Fruit fly (Drosophila melanogaster) whole organism, embryonic: Measurements from ENCODE around the gene GatB.

ENCODE experiments used
- Ada2b ChIP-seq: fragments of 200-800 bp; sonication (Bioruptor generic); IDR thresholded peaks from 2 replicates; pipeline ENCODE4 v1.3.6; 2022; ENCODE audit warnings: missing biosample characterization, missing genetic modification characterization
- CG10267 ChIP-seq: fragments of 200-800 bp; sonication (Bioruptor generic); optimal IDR thresholded peaks from 2 replicates; lab custom pipeline; 2018; ENCODE audit warnings: missing biosample characterization, mild to moderate bottlenecking, missing genetic modification characterization, moderate library complexity
- CG10366 ChIP-seq: fragments of 200-800 bp; sonication (Bioruptor generic); IDR thresholded peaks from 2 replicates; pipeline ENCODE4 v1.3.6; 2022; ENCODE audit warnings: missing biosample characterization, missing genetic modification characterization
- CG10565 ChIP-seq: fragments of 200-800 bp; sonication (Bioruptor generic); optimal IDR thresholded peaks from 3 replicates; lab custom pipeline; 2016; ENCODE audit warnings: missing biosample characterization, mild to moderate bottlenecking, missing genetic modification characterization
- CG11247 ChIP-seq: fragments of 200-800 bp; sonication (Bioruptor generic); IDR thresholded peaks from 2 replicates; pipeline ENCODE4 v1.3.6; 2022; ENCODE audit warnings: missing biosample characterization, missing genetic modification characterization
- CG12071 ChIP-seq: fragments of 200-800 bp; sonication (Bioruptor generic); optimal IDR thresholded peaks from 3 replicates; lab custom pipeline; 2018; ENCODE audit warnings: missing biosample characterization, mild to moderate bottlenecking, missing genetic modification characterization
- CG12236 ChIP-seq: fragments of 200-800 bp; sonication (Bioruptor generic); optimal IDR thresholded peaks from 2 replicates; lab custom pipeline; 2016; ENCODE audit warnings: missing biosample characterization, missing genetic modification characterization
- CG12744 ChIP-seq: fragments of 200-800 bp; sonication (Bioruptor generic); optimal IDR thresholded peaks from 2 replicates; lab custom pipeline; 2016; ENCODE audit warnings: missing biosample characterization, missing genetic modification characterization
- CG14860 ChIP-seq: fragments of 200-800 bp; sonication (Bioruptor generic); IDR thresholded peaks from 3 replicates; pipeline ENCODE4 v1.3.6; 2022; ENCODE audit warnings: missing biosample characterization, missing genetic modification characterization; ENCODE audit not compliant: partially characterized antibody
- CG15514 ChIP-seq: fragments of 200-800 bp; sonication (Bioruptor generic); optimal IDR thresholded peaks from 3 replicates; lab custom pipeline; 2017; ENCODE audit warnings: missing biosample characterization, missing genetic modification characterization, mild to moderate bottlenecking, moderate library complexity, missing genetic modification reagents
- CG15696 ChIP-seq: fragments of 200-800 bp; sonication (Bioruptor generic); optimal IDR thresholded peaks from 2 replicates; lab custom pipeline; 2019; ENCODE audit warnings: missing biosample characterization, mild to moderate bottlenecking, missing genetic modification characterization, moderate library complexity
- CG17186 ChIP-seq: fragments of 200-800 bp; sonication (Bioruptor generic); optimal IDR thresholded peaks from 3 replicates; lab custom pipeline; 2017; ENCODE audit warnings: missing biosample characterization, missing genetic modification reagents, missing genetic modification characterization
- CG1832 ChIP-seq: fragments of 200-800 bp; sonication (Bioruptor generic); optimal IDR thresholded peaks from 2 replicates; lab custom pipeline; 2017; ENCODE audit warnings: missing biosample characterization, mild to moderate bottlenecking, missing genetic modification characterization, inconsistent platforms
- CG2199 ChIP-seq: fragments of 200-800 bp; sonication (Bioruptor generic); IDR thresholded peaks from 3 replicates; pipeline ENCODE4 v1.3.6; 2022; ENCODE audit warnings: missing biosample characterization, missing genetic modification characterization
- CG2678 ChIP-seq: fragments of 200-800 bp; sonication (Bioruptor generic); optimal IDR thresholded peaks from 3 replicates; lab custom pipeline; 2019; ENCODE audit warnings: missing biosample characterization, mild to moderate bottlenecking, missing genetic modification characterization, moderate library complexity
- CG31224 ChIP-seq: fragments of 200-800 bp; sonication (Bioruptor generic); IDR thresholded peaks from 2 replicates; pipeline ENCODE4 v1.3.6; 2022; ENCODE audit warnings: missing biosample characterization, missing genetic modification characterization
- CG31365 ChIP-seq: fragments of 200-800 bp; sonication (Bioruptor generic); optimal IDR thresholded peaks from 2 replicates; lab custom pipeline; 2018; ENCODE audit warnings: missing biosample characterization, mild to moderate bottlenecking, missing genetic modification characterization
- CG34376 ChIP-seq: fragments of 200-800 bp; sonication (Bioruptor generic); optimal IDR thresholded peaks from 2 replicates; lab custom pipeline; 2018; ENCODE audit warnings: missing biosample characterization, mild to moderate bottlenecking, missing genetic modification characterization
- CG42726 ChIP-seq: fragments of 200-800 bp; sonication (Bioruptor generic); IDR thresholded peaks from 2 replicates; pipeline ENCODE4 v1.3.6; 2022; ENCODE audit warnings: missing biosample characterization, missing genetic modification characterization; ENCODE audit not compliant: partially characterized antibody
- CG7372 ChIP-seq: fragments of 200-800 bp; sonication (Bioruptor generic); IDR thresholded peaks from 2 replicates; pipeline ENCODE4 v1.3.6; 2022; ENCODE audit warnings: missing biosample characterization, missing genetic modification characterization
- CG8089 ChIP-seq: fragments of 200-800 bp; sonication (Bioruptor generic); optimal IDR thresholded peaks from 3 replicates; lab custom pipeline; 2016; ENCODE audit warnings: missing biosample characterization, missing genetic modification characterization
- CG9797 ChIP-seq: fragments of 200-800 bp; sonication (Bioruptor generic); optimal IDR thresholded peaks from 3 replicates; lab custom pipeline; 2018; ENCODE audit warnings: missing biosample characterization, mild to moderate bottlenecking, missing genetic modification characterization
- Chrac-16 ChIP-seq: fragments of 200-800 bp; sonication (Bioruptor generic); optimal IDR thresholded peaks from 3 replicates; lab custom pipeline; 2016; ENCODE audit warnings: missing biosample characterization, missing genetic modification characterization
- Dip2 ChIP-seq: fragments of 200-800 bp; sonication (Bioruptor generic); IDR thresholded peaks from 2 replicates; pipeline ENCODE4 v1.3.6; 2022; ENCODE audit warnings: missing biosample characterization, missing genetic modification characterization
- Dll ChIP-seq: fragments of 200-800 bp; sonication (Bioruptor generic); IDR thresholded peaks from 4 replicates; pipeline ENCODE4 v1.3.6; 2022; ENCODE audit warnings: missing biosample characterization, missing genetic modification characterization; ENCODE audit not compliant: partially characterized antibody
- Gug ChIP-seq: fragments of 200-800 bp; sonication (Bioruptor generic); IDR thresholded peaks from 4 replicates; pipeline ENCODE4 v1.3.6; 2022; ENCODE audit warnings: missing biosample characterization, missing genetic modification characterization
- HmgD ChIP-seq: fragments of 200-800 bp; sonication (Bioruptor generic); optimal IDR thresholded peaks from 3 replicates; lab custom pipeline; 2016; ENCODE audit warnings: missing biosample characterization, missing genetic modification characterization
- HmgZ ChIP-seq: fragments of 200-800 bp; sonication (Bioruptor generic); optimal IDR thresholded peaks from 2 replicates; lab custom pipeline; 2018; ENCODE audit warnings: missing biosample characterization, mild to moderate bottlenecking, missing genetic modification characterization
- MTF-1 ChIP-seq: fragments of 200-800 bp; sonication (Bioruptor generic); optimal IDR thresholded peaks from 2 replicates; lab custom pipeline; 2018; ENCODE audit warnings: missing biosample characterization, mild to moderate bottlenecking, missing genetic modification characterization, borderline replicate concordance
- Nf-YA ChIP-seq: fragments of 200-800 bp; sonication (Bioruptor generic); IDR thresholded peaks from 2 replicates; pipeline ENCODE4 v1.3.6; 2022; ENCODE audit warnings: missing biosample characterization, missing genetic modification characterization
- Nf-YB ChIP-seq: fragments of 200-800 bp; sonication (Bioruptor generic); optimal IDR thresholded peaks from 3 replicates; lab custom pipeline; 2019; ENCODE audit warnings: missing biosample characterization, mild to moderate bottlenecking, missing genetic modification characterization, moderate library complexity
- Oli ChIP-seq: fragments of 200-800 bp; sonication (Bioruptor generic); optimal IDR thresholded peaks from 2 replicates; lab custom pipeline; 2018; ENCODE audit warnings: missing biosample characterization, mild to moderate bottlenecking, missing genetic modification characterization, moderate library complexity
- Pdp1 ChIP-seq, 2 experiments: fragments of 200-800 bp; sonication (Bioruptor generic); optimal IDR thresholded peaks; 3 replicates each; lab custom pipeline; 2016; ENCODE audit warnings: missing biosample characterization in 2 of 2, missing genetic modification characterization in 2 of 2, mild to moderate bottlenecking in 1 of 2, moderate library complexity in 1 of 2
- YL-1 ChIP-seq: fragments of 200-800 bp; sonication (Bioruptor generic); optimal IDR thresholded peaks from 3 replicates; lab custom pipeline; 2017; ENCODE audit warnings: missing biosample characterization, mild to moderate bottlenecking, missing genetic modification characterization
- al ChIP-seq: fragments of 200-800 bp; sonication (Bioruptor generic); IDR thresholded peaks from 2 replicates; pipeline ENCODE4 v1.3.6; 2022; ENCODE audit warnings: missing biosample characterization, missing genetic modification characterization
- cato ChIP-seq: fragments of 200-800 bp; sonication (Bioruptor generic); optimal IDR thresholded peaks from 2 replicates; lab custom pipeline; 2016; ENCODE audit warnings: missing biosample characterization, missing genetic modification characterization, borderline replicate concordance
- dmrt99B ChIP-seq: fragments of 200-800 bp; sonication (Bioruptor generic); optimal IDR thresholded peaks from 2 replicates; lab custom pipeline; 2018; ENCODE audit warnings: missing biosample characterization, mild to moderate bottlenecking, missing genetic modification characterization, moderate library complexity
- eyg ChIP-seq: fragments of 200-800 bp; sonication (Bioruptor generic); optimal IDR thresholded peaks from 3 replicates; lab custom pipeline; 2016; ENCODE audit warnings: missing biosample characterization, missing genetic modification characterization
- fd64A ChIP-seq: fragments of 200-800 bp; sonication (Bioruptor generic); optimal IDR thresholded peaks from 3 replicates; lab custom pipeline; 2018; ENCODE audit warnings: missing biosample characterization, mild to moderate bottlenecking, missing genetic modification characterization
- fru ChIP-seq: fragments of >200 bp; optimal IDR thresholded peaks from 2 replicates; lab custom pipeline; 2017
- gem ChIP-seq: fragments of 200-800 bp; sonication (Bioruptor generic); optimal IDR thresholded peaks from 2 replicates; lab custom pipeline; 2019; ENCODE audit warnings: missing biosample characterization, mild to moderate bottlenecking, missing genetic modification characterization, moderate library complexity
- lov ChIP-seq, 2 experiments: fragments of 200-800 bp in 1 of 2; fragments of >200 bp in 1 of 2; sonication (Bioruptor generic) in 1 of 2; IDR thresholded peaks in 1 of 2; optimal IDR thresholded peaks in 1 of 2; 2 replicates in 1 of 2; 3 replicates in 1 of 2; pipeline versions ENCODE4 v1.3.6 to Lab custom; 2017 to 2022; ENCODE audit warnings: missing biosample characterization in 1 of 2, missing genetic modification characterization in 1 of 2
- mam ChIP-seq: fragments of 200-800 bp; sonication (Bioruptor generic); optimal IDR thresholded peaks from 3 replicates; lab custom pipeline; 2016; ENCODE audit warnings: missing biosample characterization, missing genetic modification characterization
- mld ChIP-seq: fragments of 200-800 bp; sonication (Bioruptor generic); IDR thresholded peaks from 3 replicates; pipeline ENCODE4 v1.3.6; 2022; ENCODE audit warnings: missing biosample characterization, missing genetic modification characterization; ENCODE audit not compliant: partially characterized antibody
- odd ChIP-seq: fragments of 200-800 bp; sonication (Bioruptor generic); optimal IDR thresholded peaks from 2 replicates; lab custom pipeline; 2017; ENCODE audit warnings: missing biosample characterization, mild to moderate bottlenecking, missing genetic modification characterization
- org-1 ChIP-seq: fragments of 200-800 bp; sonication (Bioruptor generic); optimal IDR thresholded peaks from 2 replicates; lab custom pipeline; 2017; ENCODE audit warnings: missing biosample characterization, missing genetic modification characterization
- toy ChIP-seq: fragments of 200-800 bp; sonication (Bioruptor generic); IDR thresholded peaks from 2 replicates; pipeline ENCODE4 v1.3.6; 2022; ENCODE audit warnings: missing biosample characterization, missing genetic modification characterization
- zfh2 ChIP-seq: fragments of 200-800 bp; sonication (Bioruptor generic); optimal IDR thresholded peaks from 2 replicates; lab custom pipeline; 2016; ENCODE audit warnings: missing biosample characterization, missing genetic modification characterization

GatB gene

dm6 chr3R:24141013-24141592, 11.0 kb upstream of the GatB start, which contains the start of gene Kal1 (continued):
- TF ChIP-seq CG34376: peak; percentile 6
- TF ChIP-seq CG31365 (tag; lab: Kevin White, UChicago): peak; percentile 72
- peak; percentile 19 to 71 for TF ChIP-seq Pdp1 (GFP tag; optimal IDR thresholded peaks at IDR 0.05; lab: Kevin White, UChicago)
- TF ChIP-seq zfh2 (GFP tag; lab: Kevin White, UChicago): no peak
- no peak for TF ChIP-seq CG8089 (GFP tag; lab: Kevin White, UChicago)
- 0 out of 4 replicates have a peak, but pooled peaks have one; percentile 44 for TF ChIP-seq Dll
- TF ChIP-seq Chrac-16: peak; percentile 69
- TF ChIP-seq mld (GFP tag; lab: Robert Waterston, UW): no peak
- peak; percentile 90 for TF ChIP-seq fd64A (GFP tag; lab: Kevin White, UChicago)
- TF ChIP-seq CG10366 (GFP tag; lab: Robert Waterston, UW): peak; percentile 92
- TF ChIP-seq CG15514 (GFP tag; lab: Kevin White, UChicago): peak; percentile 77
- peak; percentile 82 for TF ChIP-seq Nf-YB
- peak; percentile 54; the same call in 1 of the 2 replicates for TF ChIP-seq Dip2 (GFP tag; lab: Robert Waterston, UW)
- no peak for TF ChIP-seq CG12744
- peak; percentile 85; the same call in 2 of the 3 replicates for TF ChIP-seq CG2199
- peak; percentile 90 for TF ChIP-seq Ada2b (GFP tag; lab: Robert Waterston, UW)
- TF ChIP-seq HmgD (GFP tag; lab: Kevin White, UChicago): no peak
- peak; percentile 61 for TF ChIP-seq YL-1 (GFP tag; lab: Kevin White, UChicago)
- TF ChIP-seq lov (optimal IDR thresholded peaks at IDR 0.05; lab: Kevin White, UChicago): no peak
- TF ChIP-seq lov (GFP tag; IDR thresholded peaks at IDR 0.05; lab: Robert Waterston, UW): peak; percentile 90
- peak; percentile 73 for TF ChIP-seq CG7372 (GFP tag; lab: Robert Waterston, UW)
- peak; percentile 46 for TF ChIP-seq CG9797
- 0 out of 3 replicates have a peak, but pooled peaks have one; percentile 40 for TF ChIP-seq CG14860 (GFP tag; lab: Robert Waterston, UW)
- TF ChIP-seq odd (GFP tag; lab: Kevin White, UChicago): peak; percentile 94
- peak; percentile 95 for TF ChIP-seq Oli (tag; lab: Kevin White, UChicago)
- TF ChIP-seq gem: peak; percentile 96
- peak; percentile 70; the same call in 2 of the 4 replicates for TF ChIP-seq Gug (GFP tag; lab: Robert Waterston, UW)
- peak; percentile 78 for TF ChIP-seq cato (GFP tag; lab: Kevin White, UChicago)
- TF ChIP-seq eyg (GFP tag; lab: Kevin White, UChicago): no peak
- TF ChIP-seq CG1832 (GFP tag; lab: Kevin White, UChicago): peak; percentile 9
- peak; percentile 44 for TF ChIP-seq CG31224 (GFP tag; lab: Robert Waterston, UW)
- peak; percentile 92 for TF ChIP-seq CG2678
- TF ChIP-seq CG15696: peak; percentile 53
- TF ChIP-seq MTF-1: peak; percentile 78
- peak; percentile 74 for TF ChIP-seq CG17186 (GFP tag; lab: Kevin White, UChicago)
- peak; percentile 81 for TF ChIP-seq CG12071
- peak; percentile 54; the same call in 1 of the 2 replicates for TF ChIP-seq al
- TF ChIP-seq Nf-YA (GFP tag; lab: Robert Waterston, UW): peak; percentile 84
- TF ChIP-seq mam (GFP tag; lab: Kevin White, UChicago): no peak
- no peak for TF ChIP-seq CG42726 (GFP tag; lab: Robert Waterston, UW)
- TF ChIP-seq dmrt99B (tag; lab: Kevin White, UChicago): peak; percentile 96
- no peak for TF ChIP-seq CG12236 (GFP tag; lab: Kevin White, UChicago)
- no peak for TF ChIP-seq fru (lab: Kevin White, UChicago)
- peak; percentile 72 for TF ChIP-seq toy (GFP tag; lab: Robert Waterston, UW)
- TF ChIP-seq HmgZ: peak; percentile 81
- TF ChIP-seq CG10267 (tag; lab: Kevin White, UChicago): peak; percentile 91
- TF ChIP-seq org-1 (GFP tag; lab: Kevin White, UChicago): peak; percentile 90
- TF ChIP-seq CG10565: peak; percentile 5
- peak; percentile 78 for TF ChIP-seq CG11247
